Fruit fly (Drosophila melanogaster) whole organism, embryonic: ENCODE data around the gene CG5731.
A peak's percentile ranks its signal among the peaks of the same experiment; 100 is the strongest.

Source experiments
- Ada2b ChIP-seq: fragments of 200-800 bp; sonication (Bioruptor generic); IDR thresholded peaks from 2 replicates; pipeline ENCODE4 v1.3.6; 2022; ENCODE audit warnings: missing biosample characterization, missing genetic modification characterization
- Aef1 ChIP-seq: fragments of 200-800 bp; sonication (Bioruptor generic); IDR thresholded peaks from 3 replicates; pipeline ENCODE4 v1.3.6; 2022; ENCODE audit warnings: missing biosample characterization, missing genetic modification characterization
- Awh ChIP-seq: fragments of 200-800 bp; sonication (Bioruptor generic); IDR thresholded peaks from 2 replicates; pipeline ENCODE4, ENCODE4 v1.3.6; 2022; ENCODE audit warnings: missing biosample characterization, missing genetic modification characterization
- Bgb ChIP-seq: fragments of 200-800 bp; sonication (Bioruptor generic); IDR thresholded peaks from 2 replicates; pipeline ENCODE4 v1.3.6; 2022; ENCODE audit warnings: missing biosample characterization, missing genetic modification characterization; ENCODE audit not compliant: partially characterized antibody
- CG1024 ChIP-seq: fragments of 200-800 bp; sonication (Bioruptor generic); IDR thresholded peaks from 2 replicates; pipeline ENCODE4 v1.3.6; 2022; ENCODE audit warnings: missing biosample characterization, missing genetic modification characterization
- CG10321 ChIP-seq: fragments of 200-800 bp; sonication (Bioruptor generic); IDR thresholded peaks from 2 replicates; pipeline ENCODE4 v1.3.6; 2022; ENCODE audit warnings: missing biosample characterization, missing genetic modification characterization
- CG11398 ChIP-seq: fragments of 200-800 bp; sonication (Bioruptor generic); optimal IDR thresholded peaks from 2 replicates; lab custom pipeline; 2016; ENCODE audit warnings: missing biosample characterization, missing genetic modification characterization
- CG11560 ChIP-seq: fragments of 200-800 bp; sonication (Bioruptor generic); IDR thresholded peaks from 3 replicates; pipeline ENCODE4 v1.3.6; 2022; ENCODE audit warnings: missing biosample characterization, missing genetic modification characterization
- CG12071 ChIP-seq: fragments of 200-800 bp; sonication (Bioruptor generic); optimal IDR thresholded peaks from 3 replicates; lab custom pipeline; 2018; ENCODE audit warnings: missing biosample characterization, mild to moderate bottlenecking, missing genetic modification characterization
- CG12104 ChIP-seq: fragments of 200-800 bp; sonication (Bioruptor generic); optimal IDR thresholded peaks from 3 replicates; lab custom pipeline; 2016; ENCODE audit warnings: missing biosample characterization, missing genetic modification characterization
- CG12391 ChIP-seq: fragments of 200-800 bp; sonication (Bioruptor generic); optimal IDR thresholded peaks from 3 replicates; lab custom pipeline; 2018; ENCODE audit warnings: missing biosample characterization, mild to moderate bottlenecking, missing genetic modification characterization, moderate library complexity
- CG12659 ChIP-seq: fragments of 200-800 bp; sonication (Bioruptor generic); optimal IDR thresholded peaks from 3 replicates; lab custom pipeline; 2017; ENCODE audit warnings: mild to moderate bottlenecking, missing biosample characterization, missing genetic modification reagents, missing genetic modification characterization
- CG13123 ChIP-seq: fragments of 200-800 bp; sonication (Bioruptor generic); optimal IDR thresholded peaks from 2 replicates; lab custom pipeline; 2016; ENCODE audit warnings: missing biosample characterization, missing genetic modification characterization
- CG13775 ChIP-seq: fragments of 200-800 bp; sonication (Bioruptor generic); optimal IDR thresholded peaks from 3 replicates; lab custom pipeline; 2017; ENCODE audit warnings: missing biosample characterization, mild to moderate bottlenecking, missing genetic modification characterization
- CG14050 ChIP-seq: fragments of 200-800 bp; sonication (Bioruptor generic); IDR thresholded peaks from 3 replicates; pipeline ENCODE4 v1.3.6; 2022; ENCODE audit warnings: missing biosample characterization, missing genetic modification characterization
- CG14667 ChIP-seq: fragments of 200-800 bp; sonication (Bioruptor generic); IDR thresholded peaks from 2 replicates; pipeline ENCODE4 v1.3.6; 2022; ENCODE audit warnings: missing biosample characterization, missing genetic modification characterization
- CG14965 ChIP-seq: fragments of 200-800 bp; sonication (Bioruptor generic); optimal IDR thresholded peaks from 2 replicates; lab custom pipeline; 2016; ENCODE audit warnings: missing biosample characterization, missing genetic modification characterization, borderline replicate concordance
- CG17802 ChIP-seq: fragments of 200-800 bp; sonication (Bioruptor generic); optimal IDR thresholded peaks from 2 replicates; lab custom pipeline; 2018; ENCODE audit warnings: missing biosample characterization, mild to moderate bottlenecking, missing genetic modification characterization, moderate library complexity
- CG17829 ChIP-seq: fragments of 200-800 bp; optimal IDR thresholded peaks from 2 replicates; lab custom pipeline; 2019; ENCODE audit warnings: missing biosample characterization, mild to moderate bottlenecking, missing genetic modification characterization, moderate library complexity
- CG2875 ChIP-seq: fragments of 200-800 bp; sonication (Bioruptor generic); optimal IDR thresholded peaks from 2 replicates; lab custom pipeline; 2017; ENCODE audit warnings: missing biosample characterization, mild to moderate bottlenecking, missing genetic modification characterization, missing genetic modification reagents
- CG30020 ChIP-seq: fragments of 200-800 bp; optimal IDR thresholded peaks from 2 replicates; lab custom pipeline; 2019; ENCODE audit warnings: missing biosample characterization, mild to moderate bottlenecking, missing genetic modification characterization, moderate library complexity
- CG33557 ChIP-seq: fragments of 200-800 bp; sonication (Bioruptor generic); optimal IDR thresholded peaks from 2 replicates; lab custom pipeline; 2019; ENCODE audit warnings: missing biosample characterization, mild to moderate bottlenecking, missing genetic modification characterization, moderate library complexity
- CG3407 ChIP-seq: fragments of 200-800 bp; sonication (Bioruptor generic); optimal IDR thresholded peaks from 2 replicates; lab custom pipeline; 2018; ENCODE audit warnings: missing biosample characterization, mild to moderate bottlenecking, missing genetic modification characterization
- CG34224 ChIP-seq: fragments of 200-800 bp; sonication (Bioruptor generic); IDR thresholded peaks from 3 replicates; pipeline ENCODE4 v1.3.6; 2022; ENCODE audit warnings: missing biosample characterization, missing genetic modification characterization; ENCODE audit not compliant: partially characterized antibody
- CG6272 ChIP-seq: fragments of 200-800 bp; sonication (Bioruptor generic); IDR thresholded peaks from 2 replicates; pipeline ENCODE4 v1.3.6; 2022; ENCODE audit warnings: missing biosample characterization, missing genetic modification characterization
- CG7357 ChIP-seq: fragments of 200-800 bp; sonication (Bioruptor generic); IDR thresholded peaks from 3 replicates; pipeline ENCODE4 v1.3.6; 2022; ENCODE audit warnings: missing biosample characterization, missing genetic modification characterization
- Dref ChIP-seq: fragments of 200-800 bp; sonication (Bioruptor generic); IDR thresholded peaks from 2 replicates; pipeline ENCODE4 v1.3.6; 2022; ENCODE audit warnings: missing biosample characterization, missing genetic modification characterization
- Ets97D ChIP-seq: fragments of 200-800 bp; sonication (Bioruptor generic); optimal IDR thresholded peaks from 3 replicates; lab custom pipeline; 2016; ENCODE audit warnings: missing biosample characterization, missing genetic modification characterization
- HLH3B ChIP-seq: fragments of 200-800 bp; sonication (Bioruptor generic); IDR thresholded peaks from 2 replicates; pipeline ENCODE4 v1.3.6; 2022; ENCODE audit warnings: missing biosample characterization, missing genetic modification characterization
- Hsf ChIP-seq: fragments of 200-800 bp; sonication (Bioruptor generic); optimal IDR thresholded peaks from 3 replicates; lab custom pipeline; 2016; ENCODE audit warnings: missing biosample characterization, missing genetic modification characterization
- MESR4 ChIP-seq: fragments of 200-800 bp; sonication (Bioruptor generic); optimal IDR thresholded peaks from 2 replicates; lab custom pipeline; 2018; ENCODE audit warnings: missing biosample characterization, mild to moderate bottlenecking, missing genetic modification characterization, moderate library complexity
- Neu2 ChIP-seq: fragments of 200-800 bp; sonication (Bioruptor generic); optimal IDR thresholded peaks from 3 replicates; lab custom pipeline; 2016; ENCODE audit warnings: missing biosample characterization, missing genetic modification characterization, borderline replicate concordance
- Oaz ChIP-seq: fragments of 200-800 bp; sonication (Bioruptor generic); IDR thresholded peaks from 2 replicates; pipeline ENCODE4 v1.3.6; 2022; ENCODE audit warnings: missing biosample characterization, missing genetic modification characterization
- Side ChIP-seq: fragments of 200-800 bp; sonication (Bioruptor generic); optimal IDR thresholded peaks from 2 replicates; lab custom pipeline; 2016; ENCODE audit warnings: missing biosample characterization, missing genetic modification characterization
- Stat92E ChIP-seq, 3 experiments: fragments of >200 bp in 2 of 3; fragments of 200-800 bp in 1 of 3; sonication (Bioruptor generic) in 1 of 3; optimal IDR thresholded peaks; 2 replicates each; lab custom pipeline; 2017 to 2019; ENCODE audit warnings: missing biosample characterization in 3 of 3, missing genetic modification characterization in 3 of 3, mild to moderate bottlenecking in 1 of 3, moderate library complexity in 1 of 3
- ap ChIP-seq: fragments of 200-800 bp; sonication (Bioruptor generic); IDR thresholded peaks from 2 replicates; pipeline ENCODE4 v1.3.6; 2022; ENCODE audit warnings: missing biosample characterization, missing genetic modification characterization
- crp ChIP-seq, 2 experiments: fragments of 200-800 bp; sonication (Bioruptor generic); optimal IDR thresholded peaks; 2 replicates in 1 of 2; 3 replicates in 1 of 2; lab custom pipeline; 2017; ENCODE audit warnings: missing biosample characterization in 2 of 2, missing genetic modification characterization in 2 of 2, mild to moderate bottlenecking in 1 of 2, moderate library complexity in 1 of 2
- ems ChIP-seq: fragments of 200-800 bp; sonication (Bioruptor generic); optimal IDR thresholded peaks from 3 replicates; lab custom pipeline; 2016; ENCODE audit warnings: missing biosample characterization, missing genetic modification characterization
- gro ChIP-seq: fragments of 200-800 bp; sonication (Bioruptor generic); optimal IDR thresholded peaks from 2 replicates; lab custom pipeline; 2016; ENCODE audit warnings: missing biosample characterization, missing genetic modification characterization
- mirr ChIP-seq: fragments of 200-800 bp; sonication (Bioruptor generic); optimal IDR thresholded peaks from 3 replicates; lab custom pipeline; 2018; ENCODE audit warnings: missing biosample characterization, mild to moderate bottlenecking, missing genetic modification characterization
- phol ChIP-seq: fragments of 200-800 bp; sonication (Bioruptor generic); optimal IDR thresholded peaks from 3 replicates; lab custom pipeline; 2018; ENCODE audit warnings: missing biosample characterization, mild to moderate bottlenecking, missing genetic modification characterization, moderate library complexity
- toy ChIP-seq: fragments of 200-800 bp; sonication (Bioruptor generic); IDR thresholded peaks from 2 replicates; pipeline ENCODE4 v1.3.6; 2022; ENCODE audit warnings: missing biosample characterization, missing genetic modification characterization
- tx ChIP-seq: fragments of 200-800 bp; sonication (Bioruptor generic); optimal IDR thresholded peaks from 2 replicates; lab custom pipeline; 2016; ENCODE audit warnings: missing biosample characterization, missing genetic modification characterization
- vnd ChIP-seq: fragments of 200-800 bp; sonication (Bioruptor generic); IDR thresholded peaks from 3 replicates; pipeline ENCODE4 v1.3.6; 2022; ENCODE audit warnings: missing biosample characterization, missing genetic modification characterization; ENCODE audit not compliant: partially characterized antibody

Gene CG5731

dm6 chr2L:10231510-10231909 is 22.0 kb upstream of the CG5731 start, which contains the start of gene ova (continued):
- TF ChIP-seq CG10321 (no peak), Ets97D (GFP tag; lab: Kevin White, UChicago) (no peak), Bgb (GFP tag; lab: Robert Waterston, UW) (no peak), HLH3B (no peak), CG11398 (GFP tag; lab: Kevin White, UChicago) (no peak), CG12659 (GFP tag; lab: Kevin White, UChicago) (no peak), vnd (no peak), Oaz (GFP tag; lab: Robert Waterston, UW) (no peak), crp (GFP tag; optimal IDR thresholded peaks at IDR 0.05; lab: Kevin White, UChicago) (no peak), Awh (GFP tag; lab: Robert Waterston, UW) (no peak), CG6272 (GFP tag; lab: Robert Waterston, UW) (no peak), CG11560 (tag; lab: Robert Waterston, UW) (peak; percentile 85; the same call in 2 of the 3 replicates), ap (GFP tag; lab: Robert Waterston, UW) (no peak), Stat92E (GFP tag; optimal IDR thresholded peaks at IDR 0.05; lab: Kevin White, UChicago) (no peak), CG14667 (peak; percentile 20; the same call in 1 of the 2 replicates), MESR4 (GFP tag; lab: Kevin White, UChicago) (peak; percentile 67), tx (GFP tag; lab: Kevin White, UChicago) (no peak), CG14050 (GFP tag; lab: Robert Waterston, UW) (no peak), CG1024 (GFP tag; lab: Robert Waterston, UW) (peak; percentile 85), CG13775 (GFP tag; lab: Kevin White, UChicago) (no peak), CG14965 (GFP tag; lab: Kevin White, UChicago) (no peak), CG12104 (GFP tag; lab: Kevin White, UChicago) (no peak), CG12391 (tag; lab: Kevin White, UChicago) (no peak), Dref (GFP tag; lab: Robert Waterston, UW) (peak; percentile 55), ems (GFP tag; lab: Kevin White, UChicago) (no peak), toy (no peak), CG17802 (tag; lab: Kevin White, UChicago) (peak; percentile 91), CG17829 (tag; lab: Kevin White, UChicago) (no peak), CG34224 (GFP tag; lab: Robert Waterston, UW) (0 out of 3 replicates have a peak, but pooled peaks have one; percentile 11), CG7357 (GFP tag; lab: Robert Waterston, UW) (peak; percentile 48; the same call in 1 of the 3 replicates), Ada2b (no peak), CG30020 (tag; lab: Kevin White, UChicago) (peak; percentile 96), CG12071 (GFP tag; lab: Kevin White, UChicago) (no peak), CG13123 (no peak), gro (GFP tag; lab: Kevin White, UChicago) (no peak), Neu2 (GFP tag; lab: Kevin White, UChicago) (no peak), mirr (no peak), CG2875 (GFP tag; lab: Kevin White, UChicago) (no peak), phol (tag; lab: Kevin White, UChicago) (no peak), Aef1 (GFP tag; lab: Robert Waterston, UW) (no peak), CG33557 (no peak), CG3407 (no peak), Side (GFP tag; lab: Kevin White, UChicago) (no peak), Hsf (GFP tag; lab: Kevin White, UChicago) (no peak)
